Fruit fly (Drosophila melanogaster) whole organism, embryonic: Measurements from ENCODE around the gene MESR3.

ENCODE experiments used
- CG13894 ChIP-seq: fragments of 200-800 bp; sonication (Bioruptor generic); optimal IDR thresholded peaks from 3 replicates; lab custom pipeline; 2018; ENCODE audit warnings: missing biosample characterization, mild to moderate bottlenecking, missing genetic modification characterization, moderate library complexity
- CG14860 ChIP-seq: fragments of 200-800 bp; sonication (Bioruptor generic); IDR thresholded peaks from 3 replicates; pipeline ENCODE4 v1.3.6; 2022; ENCODE audit warnings: missing biosample characterization, missing genetic modification characterization; ENCODE audit not compliant: partially characterized antibody
- CG15696 ChIP-seq: fragments of 200-800 bp; sonication (Bioruptor generic); optimal IDR thresholded peaks from 2 replicates; lab custom pipeline; 2019; ENCODE audit warnings: missing biosample characterization, mild to moderate bottlenecking, missing genetic modification characterization, moderate library complexity
- CG1602 ChIP-seq: fragments of 200-800 bp; sonication (Bioruptor generic); optimal IDR thresholded peaks from 3 replicates; lab custom pipeline; 2016; ENCODE audit warnings: missing biosample characterization, missing genetic modification characterization
- CG17612 ChIP-seq: fragments of 200-800 bp; sonication (Bioruptor generic); IDR thresholded peaks from 2 replicates; pipeline ENCODE4 v1.3.6; 2022; ENCODE audit warnings: missing biosample characterization, missing genetic modification characterization
- CG18011 ChIP-seq: fragments of 200-800 bp; sonication (Bioruptor generic); optimal IDR thresholded peaks from 2 replicates; lab custom pipeline; 2017; ENCODE audit warnings: missing biosample characterization, missing genetic modification characterization, mild to moderate bottlenecking, moderate library complexity, missing genotype
- CG7963 ChIP-seq: fragments of 200-800 bp; sonication (Bioruptor generic); IDR thresholded peaks from 3 replicates; pipeline ENCODE4 v1.3.6; 2022; ENCODE audit warnings: missing biosample characterization, missing genetic modification characterization; ENCODE audit not compliant: partially characterized antibody
- Kr ChIP-seq: fragments of 200-800 bp; sonication (Bioruptor generic); optimal IDR thresholded peaks from 2 replicates; lab custom pipeline; 2017; ENCODE audit warnings: missing biosample characterization, mild to moderate bottlenecking, missing genetic modification characterization
- fd102C ChIP-seq: fragments of 200-800 bp; sonication (Bioruptor generic); optimal IDR thresholded peaks from 2 replicates; lab custom pipeline; 2018; ENCODE audit warnings: missing biosample characterization, mild to moderate bottlenecking, missing genetic modification characterization, moderate library complexity
- ham ChIP-seq: fragments of 200-800 bp; sonication (Bioruptor generic); IDR thresholded peaks from 2 replicates; pipeline ENCODE4 v1.3.6; 2022; ENCODE audit warnings: missing biosample characterization, missing genetic modification characterization
- her ChIP-seq: fragments of 200-800 bp; sonication (Bioruptor generic); optimal IDR thresholded peaks from 2 replicates; lab custom pipeline; 2016; ENCODE audit warnings: missing biosample characterization, missing genetic modification characterization
- sim ChIP-seq: fragments of 200-800 bp; sonication (Bioruptor generic); IDR thresholded peaks from 2 replicates; pipeline ENCODE4 v1.3.6; 2022; ENCODE audit warnings: missing biosample characterization, missing genetic modification characterization

dm6 chr2L:18590942-18591257 lies 26.2 kb upstream of the MESR3 start:
- no peak for TF ChIP-seq CG15696 (tag; lab: Kevin White, UChicago)
- no peak for TF ChIP-seq ham (GFP tag; lab: Robert Waterston, UW)
- no peak for TF ChIP-seq CG13894 (tag; lab: Kevin White, UChicago)
- TF ChIP-seq CG1602 (GFP tag; lab: Kevin White, UChicago) = no peak
- TF ChIP-seq CG17612 (GFP tag; lab: Robert Waterston, UW) = no peak
- no peak for TF ChIP-seq fd102C (GFP tag; lab: Kevin White, UChicago)
- TF ChIP-seq her (GFP tag; lab: Kevin White, UChicago) = no peak
- TF ChIP-seq CG7963 = no peak
- no peak for TF ChIP-seq CG14860
- TF ChIP-seq sim (GFP tag; lab: Robert Waterston, UW) = no peak
- TF ChIP-seq CG18011 (GFP tag; lab: Kevin White, UChicago) = no peak
- no peak for TF ChIP-seq Kr
